Fruit fly (Drosophila melanogaster): Measurements from ENCODE around the gene mts.

- TF ChIP-seq CG8478 (optimal IDR thresholded peaks at IDR 0.05), result no peak
- no peak for TF ChIP-seq CTCF (optimal IDR thresholded peaks at IDR 0.05)
Measured at dm6 chr2L:7820408-7820807, 7.0 kb upstream of the mts start.

Measured in S2 (cell line).